Worm (Caenorhabditis elegans) whole organism, young adult: ENCODE data around the gene C25E10.8.

ENCODE experiments used
- B0336.3 ChIP-seq: fragments of 200-800 bp; sonication (Bioruptor generic); IDR thresholded peaks from 2 replicates; pipeline ENCODE4 v1.3.6; 2022; ENCODE audit warnings: missing genetic modification characterization, missing compliant biosample characterization
- C06A6.2 ChIP-seq: fragments of 200-800 bp; sonication (Bioruptor generic); conservative IDR thresholded peaks from 2 replicates; pipeline ENCODE4 v1.3.6; 2022; ENCODE audit warnings: missing genetic modification characterization, missing compliant biosample characterization
- F10E7.11 ChIP-seq: sonication (generic microtip); optimal IDR thresholded peaks from 2 replicates; lab custom pipeline; 2017; ENCODE audit warnings: mild to moderate bottlenecking, missing genetic modification characterization, moderate library complexity, missing compliant biosample characterization
- F49E8.2 ChIP-seq: sonication (generic microtip); optimal IDR thresholded peaks from 3 replicates; lab custom pipeline; 2017; ENCODE audit warnings: missing genetic modification characterization, mild to moderate bottlenecking, missing compliant biosample characterization, antibody characterized with exemption, moderate library complexity; ENCODE audit not compliant: insufficient read depth
- F52B5.7 ChIP-seq: sonication (generic microtip); optimal IDR thresholded peaks from 2 replicates; lab custom pipeline; 2016; ENCODE audit warnings: mild to moderate bottlenecking, missing genetic modification characterization, missing compliant biosample characterization
- Y53G8AR.9 ChIP-seq: fragments of 200-800 bp; sonication (Bioruptor generic); conservative IDR thresholded peaks from 2 replicates; pipeline ENCODE4 v1.3.6; 2022; ENCODE audit warnings: missing genetic modification reagents, missing genetic modification characterization, missing compliant biosample characterization
- ama-1 ChIP-seq, 3 experiments: fragments of 150-350 bp in 1 of 3; sonication (generic microtip) in 2 of 3; optimal IDR thresholded peaks; 2 replicates each; lab custom pipeline; 2014 to 2018; ENCODE audit warnings: missing biosample characterization in 2 of 3, missing genetic modification characterization in 2 of 3, missing genetic modification reagents in 2 of 3
- aptf-2 ChIP-seq: fragments of 200-800 bp; sonication (Bioruptor generic); conservative IDR thresholded peaks from 2 replicates; pipeline ENCODE4 v1.3.6; 2022; ENCODE audit warnings: missing genetic modification reagents, missing genetic modification characterization, missing compliant biosample characterization
- aptf-3 ChIP-seq: fragments of 200-800 bp; sonication (Bioruptor generic); IDR thresholded peaks from 2 replicates; pipeline ENCODE4 v1.3.6; 2022; ENCODE audit warnings: missing genetic modification characterization, missing compliant biosample characterization
- cebp-1 ChIP-seq, 2 experiments: fragments of 200-800 bp in 1 of 2; sonication (Bioruptor generic) in 1 of 2; sonication (generic microtip) in 1 of 2; IDR thresholded peaks in 1 of 2; optimal IDR thresholded peaks in 1 of 2; 2 replicates each; pipeline versions ENCODE4 v1.3.6 to Lab custom; 2017 to 2022; ENCODE audit warnings: missing compliant biosample characterization in 2 of 2, missing genetic modification characterization in 2 of 2, mild to moderate bottlenecking in 1 of 2, missing genetic modification reagents in 1 of 2, moderate library complexity in 1 of 2
- ceh-79 ChIP-seq: sonication (generic microtip); optimal IDR thresholded peaks from 2 replicates; lab custom pipeline; 2017; ENCODE audit warnings: mild to moderate bottlenecking, missing genetic modification characterization, missing compliant biosample characterization
- chd-7 ChIP-seq: sonication (generic microtip); optimal IDR thresholded peaks from 2 replicates; lab custom pipeline; 2016; ENCODE audit warnings: mild to moderate bottlenecking, missing genetic modification characterization, moderate library complexity, missing compliant biosample characterization
- die-1 ChIP-seq: sonication (generic microtip); optimal IDR thresholded peaks from 2 replicates; lab custom pipeline; 2016; ENCODE audit warnings: missing genotype, mild to moderate bottlenecking, missing genetic modification characterization, missing compliant biosample characterization
- dpl-1 ChIP-seq: fragments of 150-350 bp; optimal IDR thresholded peaks from 2 replicates; lab custom pipeline; 2014; ENCODE audit warnings: missing biosample characterization, missing genetic modification reagents, missing genetic modification characterization
- ekl-4 ChIP-seq: fragments of 200-800 bp; sonication (Bioruptor generic); IDR thresholded peaks from 2 replicates; pipeline ENCODE4 v1.3.6; 2022; ENCODE audit warnings: missing genetic modification reagents, missing genetic modification characterization, missing compliant biosample characterization
- him-1 ChIP-seq: sonication (generic microtip); optimal IDR thresholded peaks from 2 replicates; lab custom pipeline; 2016; ENCODE audit warnings: missing genotype, missing genetic modification reagents, missing genetic modification characterization, missing compliant biosample characterization
- hlh-26 ChIP-seq: fragments of 200-800 bp; sonication (Bioruptor generic); conservative IDR thresholded peaks from 2 replicates; pipeline ENCODE4 v1.3.6; 2022; ENCODE audit warnings: missing genetic modification reagents, missing genetic modification characterization, missing compliant biosample characterization
- hmg-20 ChIP-seq: fragments of 200-800 bp; sonication (Bioruptor generic); IDR thresholded peaks from 2 replicates; pipeline ENCODE4 v1.3.6; 2022; ENCODE audit warnings: missing genetic modification reagents, missing genetic modification characterization, missing compliant biosample characterization
- hsf-1 ChIP-seq: fragments of 200-800 bp; sonication (Bioruptor generic); IDR thresholded peaks from 2 replicates; pipeline ENCODE4 v1.3.6; 2022; ENCODE audit warnings: missing genetic modification reagents, missing genetic modification characterization, missing compliant biosample characterization
- let-526 ChIP-seq: fragments of 200-800 bp; sonication (Bioruptor generic); IDR thresholded peaks from 2 replicates; pipeline ENCODE4 v1.3.6; 2022; ENCODE audit warnings: missing genetic modification reagents, missing genetic modification characterization, missing compliant biosample characterization
- lin-54 ChIP-seq: fragments of 200-800 bp; sonication (Bioruptor generic); optimal IDR thresholded peaks from 2 replicates; lab custom pipeline; 2018; ENCODE audit warnings: mild to moderate bottlenecking, missing genetic modification characterization, missing compliant biosample characterization
- lsl-1 ChIP-seq: fragments of 200-800 bp; sonication (Bioruptor generic); optimal IDR thresholded peaks from 2 replicates; lab custom pipeline; 2018; ENCODE audit warnings: mild to moderate bottlenecking, missing genetic modification characterization, moderate library complexity, missing compliant biosample characterization
- lsy-27 ChIP-seq: sonication (generic microtip); optimal IDR thresholded peaks from 2 replicates; lab custom pipeline; 2017; ENCODE audit warnings: missing genetic modification characterization, mild to moderate bottlenecking, missing compliant biosample characterization, antibody characterized with exemption, missing genotype, borderline replicate concordance; ENCODE audit not compliant: insufficient read depth
- madf-10 ChIP-seq: sonication (generic microtip); optimal IDR thresholded peaks from 2 replicates; lab custom pipeline; 2016; ENCODE audit warnings: mild to moderate bottlenecking, missing genetic modification characterization, missing compliant biosample characterization
- madf-3 ChIP-seq: fragments of 200-800 bp; sonication (Bioruptor generic); IDR thresholded peaks from 2 replicates; pipeline ENCODE4 v1.3.6; 2022; ENCODE audit warnings: missing genetic modification reagents, missing genetic modification characterization, missing compliant biosample characterization
- madf-6 ChIP-seq: fragments of 200-800 bp; sonication (Bioruptor generic); IDR thresholded peaks from 2 replicates; pipeline ENCODE4 v1.3.6; 2022; ENCODE audit warnings: missing genetic modification reagents, missing genetic modification characterization, missing compliant biosample characterization
- mel-28 ChIP-seq: sonication (generic microtip); optimal IDR thresholded peaks from 2 replicates; lab custom pipeline; 2016; ENCODE audit warnings: borderline replicate concordance, mild to moderate bottlenecking, missing genetic modification characterization, missing compliant biosample characterization
- nfya-2 ChIP-seq: fragments of 200-800 bp; sonication (Bioruptor generic); IDR thresholded peaks from 2 replicates; pipeline ENCODE4 v1.3.6; 2022; ENCODE audit warnings: missing genetic modification reagents, missing genetic modification characterization, missing compliant biosample characterization
- nfyb-1 ChIP-seq: fragments of 200-800 bp; sonication (Bioruptor generic); IDR thresholded peaks from 2 replicates; pipeline ENCODE4 v1.3.6; 2022; ENCODE audit warnings: missing genetic modification reagents, missing genetic modification characterization, missing compliant biosample characterization
- nhr-179 ChIP-seq: sonication (generic microtip); optimal IDR thresholded peaks from 2 replicates; lab custom pipeline; 2016; ENCODE audit warnings: mild to moderate bottlenecking, missing genetic modification characterization, missing compliant biosample characterization
- nhr-27 ChIP-seq: fragments of 200-800 bp; sonication (Bioruptor generic); optimal IDR thresholded peaks from 2 replicates; lab custom pipeline; 2018; ENCODE audit warnings: mild to moderate bottlenecking, missing genetic modification characterization, moderate library complexity, missing compliant biosample characterization
- nhr-80 ChIP-seq: sonication (generic microtip); optimal IDR thresholded peaks from 2 replicates; lab custom pipeline; 2016; ENCODE audit warnings: missing genetic modification characterization, missing compliant biosample characterization
- pha-4 ChIP-seq: fragments of 150-350 bp; sonication (generic microtip); optimal IDR thresholded peaks from 2 replicates; lab custom pipeline; 2014; ENCODE audit warnings: missing biosample characterization, missing genetic modification reagents, missing genetic modification characterization
- rpc-1 ChIP-seq, 2 experiments: fragments of 150-350 bp in 1 of 2; sonication (generic microtip) in 1 of 2; optimal IDR thresholded peaks; 2 replicates each; lab custom pipeline; 2014 to 2018; ENCODE audit warnings: missing biosample characterization in 1 of 2, missing genetic modification characterization in 1 of 2, missing genetic modification reagents in 1 of 2, missing genotype in 1 of 2
- sea-2 ChIP-seq: fragments of 200-800 bp; sonication (Bioruptor generic); IDR thresholded peaks from 2 replicates; pipeline ENCODE4 v1.3.6; 2022; ENCODE audit warnings: missing genetic modification characterization, missing compliant biosample characterization
- snpc-1.3 ChIP-seq: sonication (generic microtip); optimal IDR thresholded peaks from 2 replicates; lab custom pipeline; 2017; ENCODE audit warnings: missing genetic modification characterization, mild to moderate bottlenecking, missing compliant biosample characterization, antibody characterized with exemption, moderate library complexity, missing genotype, missing genetic modification reagents; ENCODE audit not compliant: insufficient read depth
- somi-1 ChIP-seq: fragments of 200-800 bp; sonication (Bioruptor generic); optimal IDR thresholded peaks from 2 replicates; lab custom pipeline; 2018; ENCODE audit warnings: mild to moderate bottlenecking, missing genetic modification characterization, missing compliant biosample characterization
- tbp1 ChIP-seq: fragments of 200-800 bp; sonication (Bioruptor generic); optimal IDR thresholded peaks from 2 replicates; lab custom pipeline; 2018; ENCODE audit warnings: mild to moderate bottlenecking, missing genetic modification characterization, missing compliant biosample characterization
- tlf-1 ChIP-seq: fragments of 200-800 bp; sonication (Bioruptor generic); optimal IDR thresholded peaks from 2 replicates; lab custom pipeline; 2018; ENCODE audit warnings: mild to moderate bottlenecking, missing genetic modification characterization, missing compliant biosample characterization
- zim-3 ChIP-seq: sonication (generic microtip); optimal IDR thresholded peaks from 2 replicates; lab custom pipeline; 2017; ENCODE audit warnings: mild to moderate bottlenecking, missing genetic modification characterization, moderate library complexity, missing compliant biosample characterization
- ztf-26 ChIP-seq: sonication (generic microtip); optimal IDR thresholded peaks from 2 replicates; lab custom pipeline; 2017; ENCODE audit warnings: missing genetic modification characterization, missing compliant biosample characterization
- ztf-3 ChIP-seq: fragments of 200-800 bp; sonication (Bioruptor generic); optimal IDR thresholded peaks from 2 replicates; lab custom pipeline; 2018; ENCODE audit warnings: mild to moderate bottlenecking, missing genetic modification characterization, missing compliant biosample characterization

Gene C25E10.8

DNA sequence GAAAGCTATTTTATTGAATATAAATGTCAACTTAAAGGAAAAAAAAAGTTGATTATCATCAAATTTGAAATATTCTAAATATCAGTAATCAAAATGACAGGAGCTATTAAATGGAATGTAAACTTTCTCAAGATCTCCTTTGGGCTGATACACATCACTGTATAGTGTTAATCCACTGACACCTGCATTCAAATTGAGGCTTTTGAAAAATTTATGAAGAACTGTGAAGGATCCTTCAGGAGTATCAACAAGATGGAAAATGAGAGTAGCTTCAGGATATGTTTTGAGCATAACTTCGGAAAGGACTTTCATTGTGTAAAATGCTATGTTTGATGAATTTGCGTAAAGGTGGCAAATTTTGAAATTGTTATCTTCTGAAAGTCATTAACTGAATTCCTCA is 43.3 kb upstream of the C25E10.8 start (continued):
- TF ChIP-seq F52B5.7 (tag; lab: Kevin White, UChicago) (no peak), dpl-1 (GFP tag; lab: Kevin White, UChicago) (no peak), ceh-79 (no peak), ekl-4 (GFP tag; lab: Robert Waterston, UW) (0 out of 2 replicates have a peak, but pooled peaks have one; percentile 27), madf-6 (no peak), nhr-179 (tag; lab: Kevin White, UChicago) (no peak), mel-28 (tag; lab: Kevin White, UChicago) (no peak), pha-4 (tag; lab: Kevin White, UChicago) (peak; percentile 63), ama-1 (optimal IDR thresholded peaks at IDR 0.05; lab: Kevin White, UChicago) (peak; percentile 38), ama-1 (GFP tag; optimal IDR thresholded peaks at IDR 0.05; lab: Kevin White, UChicago) (no peak), lin-54 (GFP tag; lab: Kevin White, UChicago) (no peak), nfyb-1 (GFP tag; lab: Robert Waterston, UW) (peak; percentile 28; the same call in 1 of the 2 replicates), cebp-1 (GFP tag; IDR thresholded peaks at IDR 0.05; lab: Robert Waterston, UW) (no peak), cebp-1 (tag; optimal IDR thresholded peaks at IDR 0.05; lab: Kevin White, UChicago) (peak; percentile 57), aptf-3 (GFP tag; lab: Robert Waterston, UW) (no peak), lsl-1 (GFP tag; lab: Kevin White, UChicago) (no peak), lsy-27 (tag; lab: Kevin White, UChicago) (no peak), die-1 (tag; lab: Kevin White, UChicago) (no peak), aptf-2 (no peak), tlf-1 (GFP tag; lab: Kevin White, UChicago) (peak; percentile 14), C06A6.2 (GFP tag; lab: Robert Waterston, UW) (0 out of 2 replicates have a peak, but pooled peaks have one; percentile 11), hmg-20 (GFP tag; lab: Robert Waterston, UW) (no peak), him-1 (tag; lab: Kevin White, UChicago) (no peak), somi-1 (GFP tag; lab: Kevin White, UChicago) (no peak), hsf-1 (peak; percentile 20; the same call in 1 of the 2 replicates), hlh-26 (GFP tag; lab: Robert Waterston, UW) (no peak), madf-10 (tag; lab: Kevin White, UChicago) (no peak), tbp1 (GFP tag; lab: Kevin White, UChicago) (peak; percentile 12), zim-3 (tag; lab: Kevin White, UChicago) (no peak), nfya-2 (GFP tag; lab: Robert Waterston, UW) (no peak)

DNA sequence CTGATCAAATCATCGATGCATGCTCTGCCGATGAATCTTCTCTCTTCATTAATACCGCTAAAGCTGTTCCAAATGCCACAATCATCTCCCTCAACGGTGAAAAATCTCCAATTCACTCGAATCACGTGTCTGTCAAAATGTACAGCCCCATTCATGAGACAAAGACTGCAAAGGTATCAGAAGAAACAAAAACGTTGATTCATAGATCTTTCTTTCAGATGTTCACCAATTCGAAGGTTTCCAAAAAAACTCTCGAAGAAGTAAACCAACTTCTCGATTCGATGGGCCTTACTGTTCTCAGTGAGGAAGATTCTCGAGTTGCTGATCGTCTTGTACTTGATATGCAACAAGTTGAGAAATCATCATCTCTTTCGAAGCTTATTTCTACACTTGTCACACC is 42.8 kb upstream of the C25E10.8 start:
- TF ChIP-seq ama-1 (optimal IDR thresholded peaks at IDR 0.05; lab: Kevin White, UChicago): peak; percentile 61
- no peak for TF ChIP-seq ama-1 (GFP tag; optimal IDR thresholded peaks at IDR 0.05; lab: Kevin White, UChicago)
- TF ChIP-seq chd-7 (tag; lab: Kevin White, UChicago): no peak
- no peak for TF ChIP-seq ztf-3
- TF ChIP-seq B0336.3 (GFP tag; lab: Robert Waterston, UW): peak; percentile 12; the same call in 1 of the 2 replicates
- no peak for TF ChIP-seq hlh-26 (GFP tag; lab: Robert Waterston, UW)
- TF ChIP-seq let-526: no peak
- no peak for TF ChIP-seq rpc-1 (optimal IDR thresholded peaks at IDR 0.05; lab: Kevin White, UChicago)
- no peak for TF ChIP-seq rpc-1 (tag; optimal IDR thresholded peaks at IDR 0.05; lab: Kevin White, UChicago)
- peak; percentile 23; the same call in 1 of the 2 replicates for TF ChIP-seq nfyb-1 (GFP tag; lab: Robert Waterston, UW)
- TF ChIP-seq Y53G8AR.9 (GFP tag; lab: Robert Waterston, UW): 0 out of 2 replicates have a peak, but pooled peaks have one; percentile 10
- TF ChIP-seq F49E8.2 (tag; lab: Kevin White, UChicago): no peak
- no peak for TF ChIP-seq sea-2
- TF ChIP-seq tbp1 (GFP tag; lab: Kevin White, UChicago): no peak
- TF ChIP-seq madf-3: 0 out of 2 replicates have a peak, but pooled peaks have one; percentile 38
- no peak for TF ChIP-seq nhr-27 (tag; lab: Kevin White, UChicago)
- no peak for TF ChIP-seq F10E7.11 (tag; lab: Kevin White, UChicago)
- no peak for TF ChIP-seq snpc-1.3
- TF ChIP-seq nhr-80 (tag; lab: Kevin White, UChicago): no peak
- no peak for TF ChIP-seq ztf-26 (tag; lab: Kevin White, UChicago)
- TF ChIP-seq, all 124 proteins: peak for 5
